Worm (Caenorhabditis elegans) whole organism, young adult: ENCODE measurements around the gene puf-6.

Experiments
- B0019.2 ChIP-seq: fragments of 200-800 bp; sonication (Bioruptor generic); conservative IDR thresholded peaks from 2 replicates; pipeline ENCODE4 v1.3.6; 2022; ENCODE audit warnings: missing genetic modification reagents, missing genetic modification characterization, missing compliant biosample characterization
- B0336.3 ChIP-seq: fragments of 200-800 bp; sonication (Bioruptor generic); IDR thresholded peaks from 2 replicates; pipeline ENCODE4 v1.3.6; 2022; ENCODE audit warnings: missing genetic modification characterization, missing compliant biosample characterization
- D2030.7 ChIP-seq: fragments of 200-800 bp; sonication (Bioruptor generic); IDR thresholded peaks from 2 replicates; pipeline ENCODE4 v1.3.6; 2022; ENCODE audit warnings: missing genetic modification reagents, missing genetic modification characterization, missing compliant biosample characterization
- F23B12.7 ChIP-seq: sonication (generic microtip); optimal IDR thresholded peaks from 2 replicates; lab custom pipeline; 2017; ENCODE audit warnings: missing genetic modification characterization, mild to moderate bottlenecking, missing compliant biosample characterization, antibody characterized with exemption, moderate library complexity; ENCODE audit not compliant: insufficient read depth
- F57C9.4 ChIP-seq: sonication (generic microtip); optimal IDR thresholded peaks from 2 replicates; lab custom pipeline; 2017; ENCODE audit warnings: mild to moderate bottlenecking, missing genetic modification characterization, missing compliant biosample characterization
- K11D2.4 ChIP-seq: fragments of 200-800 bp; sonication (Bioruptor generic); IDR thresholded peaks from 2 replicates; pipeline ENCODE4 v1.3.6; 2022; ENCODE audit warnings: missing genetic modification reagents, missing genetic modification characterization, missing compliant biosample characterization
- T26A5.8 ChIP-seq: sonication (generic microtip); optimal IDR thresholded peaks from 2 replicates; lab custom pipeline; 2016; ENCODE audit warnings: missing genetic modification characterization, missing compliant biosample characterization
- Y53F4B.3 ChIP-seq: fragments of 200-800 bp; sonication (Bioruptor generic); IDR thresholded peaks from 2 replicates; pipeline ENCODE4 v1.3.6; 2022; ENCODE audit warnings: missing genetic modification reagents, missing genetic modification characterization, missing compliant biosample characterization
- Y67H2A.10 ChIP-seq: fragments of 200-800 bp; sonication (Bioruptor generic); conservative IDR thresholded peaks from 2 replicates; pipeline ENCODE4 v1.3.6; 2022; ENCODE audit warnings: missing genetic modification reagents, missing genetic modification characterization, missing compliant biosample characterization
- akir-1 ChIP-seq: fragments of 200-800 bp; sonication (Bioruptor generic); optimal IDR thresholded peaks from 2 replicates; lab custom pipeline; 2018; ENCODE audit warnings: mild to moderate bottlenecking, missing genetic modification characterization, moderate library complexity, missing compliant biosample characterization
- aptf-2 ChIP-seq: fragments of 200-800 bp; sonication (Bioruptor generic); conservative IDR thresholded peaks from 2 replicates; pipeline ENCODE4 v1.3.6; 2022; ENCODE audit warnings: missing genetic modification reagents, missing genetic modification characterization, missing compliant biosample characterization
- aptf-3 ChIP-seq: fragments of 200-800 bp; sonication (Bioruptor generic); IDR thresholded peaks from 2 replicates; pipeline ENCODE4 v1.3.6; 2022; ENCODE audit warnings: missing genetic modification characterization, missing compliant biosample characterization
- attf-5 ChIP-seq: fragments of 200-800 bp; sonication (Bioruptor generic); optimal IDR thresholded peaks from 2 replicates; lab custom pipeline; 2018; ENCODE audit warnings: mild to moderate bottlenecking, missing genetic modification characterization, missing compliant biosample characterization
- cebp-1 ChIP-seq, 2 experiments: fragments of 200-800 bp in 1 of 2; sonication (Bioruptor generic) in 1 of 2; sonication (generic microtip) in 1 of 2; IDR thresholded peaks in 1 of 2; optimal IDR thresholded peaks in 1 of 2; 2 replicates each; pipeline versions ENCODE4 v1.3.6 to Lab custom; 2017 to 2022; ENCODE audit warnings: missing compliant biosample characterization in 2 of 2, missing genetic modification characterization in 2 of 2, mild to moderate bottlenecking in 1 of 2, missing genetic modification reagents in 1 of 2, moderate library complexity in 1 of 2
- ceh-27 ChIP-seq: fragments of 200-800 bp; sonication (Bioruptor generic); optimal IDR thresholded peaks from 2 replicates; lab custom pipeline; 2018; ENCODE audit warnings: mild to moderate bottlenecking, missing genetic modification characterization, moderate library complexity, missing compliant biosample characterization
- ceh-79 ChIP-seq: sonication (generic microtip); optimal IDR thresholded peaks from 2 replicates; lab custom pipeline; 2017; ENCODE audit warnings: mild to moderate bottlenecking, missing genetic modification characterization, missing compliant biosample characterization
- ceh-91 ChIP-seq: fragments of 200-800 bp; sonication (Bioruptor generic); IDR thresholded peaks from 2 replicates; pipeline ENCODE4 v1.3.6; 2022; ENCODE audit warnings: missing genetic modification reagents, missing genetic modification characterization, missing compliant biosample characterization
- egl-44 ChIP-seq: fragments of 200-800 bp; sonication (Bioruptor generic); IDR thresholded peaks from 2 replicates; pipeline ENCODE4 v1.3.6; 2022; ENCODE audit warnings: missing genetic modification reagents, missing genetic modification characterization, missing compliant biosample characterization
- egrh-3 ChIP-seq: fragments of 200-800 bp; sonication (Bioruptor generic); IDR thresholded peaks from 2 replicates; pipeline ENCODE4 v1.3.6; 2022; ENCODE audit warnings: missing genetic modification reagents, missing genetic modification characterization, missing compliant biosample characterization
- ekl-4 ChIP-seq: fragments of 200-800 bp; sonication (Bioruptor generic); IDR thresholded peaks from 2 replicates; pipeline ENCODE4 v1.3.6; 2022; ENCODE audit warnings: missing genetic modification reagents, missing genetic modification characterization, missing compliant biosample characterization
- hlh-12 ChIP-seq: sonication (generic microtip); optimal IDR thresholded peaks from 2 replicates; lab custom pipeline; 2016; ENCODE audit warnings: missing genetic modification characterization, missing compliant biosample characterization
- hmg-20 ChIP-seq: fragments of 200-800 bp; sonication (Bioruptor generic); IDR thresholded peaks from 2 replicates; pipeline ENCODE4 v1.3.6; 2022; ENCODE audit warnings: missing genetic modification reagents, missing genetic modification characterization, missing compliant biosample characterization
- let-607 ChIP-seq, 2 experiments: fragments of 200-800 bp in 1 of 2; sonication (Bioruptor generic) in 1 of 2; sonication (generic microtip) in 1 of 2; optimal IDR thresholded peaks; 2 replicates each; lab custom pipeline; 2016 to 2018; ENCODE audit warnings: mild to moderate bottlenecking in 2 of 2, missing compliant biosample characterization in 2 of 2, missing genetic modification characterization in 2 of 2, moderate library complexity in 2 of 2, missing genotype in 1 of 2
- lin-40 ChIP-seq: sonication (generic microtip); optimal IDR thresholded peaks from 2 replicates; lab custom pipeline; 2016; ENCODE audit warnings: missing genetic modification characterization, mild to moderate bottlenecking, missing compliant biosample characterization, missing genotype, missing genetic modification reagents
- lsl-1 ChIP-seq: fragments of 200-800 bp; sonication (Bioruptor generic); optimal IDR thresholded peaks from 2 replicates; lab custom pipeline; 2018; ENCODE audit warnings: mild to moderate bottlenecking, missing genetic modification characterization, moderate library complexity, missing compliant biosample characterization
- madf-6 ChIP-seq: fragments of 200-800 bp; sonication (Bioruptor generic); IDR thresholded peaks from 2 replicates; pipeline ENCODE4 v1.3.6; 2022; ENCODE audit warnings: missing genetic modification reagents, missing genetic modification characterization, missing compliant biosample characterization
- mcd-1 ChIP-seq: fragments of 200-800 bp; sonication (Bioruptor generic); IDR thresholded peaks from 2 replicates; pipeline ENCODE4 v1.3.6; 2022; ENCODE audit warnings: missing genetic modification reagents, missing genetic modification characterization, missing compliant biosample characterization
- nhr-80 ChIP-seq: sonication (generic microtip); optimal IDR thresholded peaks from 2 replicates; lab custom pipeline; 2016; ENCODE audit warnings: missing genetic modification characterization, missing compliant biosample characterization
- sdz-38 ChIP-seq: sonication (generic microtip); optimal IDR thresholded peaks from 2 replicates; lab custom pipeline; 2016; ENCODE audit warnings: missing genotype, missing genetic modification characterization, missing compliant biosample characterization
- somi-1 ChIP-seq: fragments of 200-800 bp; sonication (Bioruptor generic); optimal IDR thresholded peaks from 2 replicates; lab custom pipeline; 2018; ENCODE audit warnings: mild to moderate bottlenecking, missing genetic modification characterization, missing compliant biosample characterization
- tbp1 ChIP-seq: fragments of 200-800 bp; sonication (Bioruptor generic); optimal IDR thresholded peaks from 2 replicates; lab custom pipeline; 2018; ENCODE audit warnings: mild to moderate bottlenecking, missing genetic modification characterization, missing compliant biosample characterization
- zfh-2 ChIP-seq: fragments of 200-800 bp; sonication (Bioruptor generic); conservative IDR thresholded peaks from 2 replicates; pipeline ENCODE4 v1.3.6; 2022; ENCODE audit warnings: missing genetic modification reagents, missing genetic modification characterization, missing compliant biosample characterization
- zim-3 ChIP-seq: sonication (generic microtip); optimal IDR thresholded peaks from 2 replicates; lab custom pipeline; 2017; ENCODE audit warnings: mild to moderate bottlenecking, missing genetic modification characterization, moderate library complexity, missing compliant biosample characterization
- ztf-18 ChIP-seq: sonication (generic microtip); optimal IDR thresholded peaks from 2 replicates; lab custom pipeline; 2016; ENCODE audit warnings: missing genotype, mild to moderate bottlenecking, missing genetic modification characterization, missing compliant biosample characterization

Gene puf-6

ce11 chrII:13077746-13078145 lies 34.5 kb upstream of the puf-6 start (continued):
- no peak for TF ChIP-seq zim-3 (tag; lab: Kevin White, UChicago)
- no peak for TF ChIP-seq madf-6 (GFP tag; lab: Robert Waterston, UW)
- TF ChIP-seq F23B12.7 (tag; lab: Kevin White, UChicago): no peak
- TF ChIP-seq ztf-18 (tag; lab: Kevin White, UChicago): no peak
- no peak for TF ChIP-seq somi-1 (GFP tag; lab: Kevin White, UChicago)
- TF ChIP-seq aptf-2 (GFP tag; lab: Robert Waterston, UW): 0 out of 2 replicates have a peak, but pooled peaks have one; percentile 32
- no peak for TF ChIP-seq akir-1 (GFP tag; lab: Kevin White, UChicago)
- no peak for TF ChIP-seq Y67H2A.10 (GFP tag; lab: Robert Waterston, UW)

ce11 chrII:13076301-13076916 lies 33.2 kb upstream of the puf-6 start:
- TF ChIP-seq lin-40 (tag; lab: Kevin White, UChicago) (no peak), cebp-1 (GFP tag; IDR thresholded peaks at IDR 0.05; lab: Robert Waterston, UW) (peak; percentile 75; the same call in 1 of the 2 replicates), cebp-1 (tag; optimal IDR thresholded peaks at IDR 0.05; lab: Kevin White, UChicago) (peak; percentile 83), let-607 (tag; optimal IDR thresholded peaks at IDR 0.05; lab: Kevin White, UChicago) (peak in 1 of 2 experiments; percentile 26), F57C9.4 (no peak), B0336.3 (GFP tag; lab: Robert Waterston, UW) (peak; percentile 48; the same call in 1 of the 2 replicates), nhr-80 (tag; lab: Kevin White, UChicago) (peak; percentile 62), tbp1 (GFP tag; lab: Kevin White, UChicago) (peak; percentile 6), attf-5 (GFP tag; lab: Kevin White, UChicago) (peak; percentile 21), aptf-3 (GFP tag; lab: Robert Waterston, UW) (no peak)
- TF ChIP-seq, all 124 proteins: peak for 6

- TF ChIP-seq akir-1 (GFP tag; lab: Kevin White, UChicago) (no peak), aptf-2 (GFP tag; lab: Robert Waterston, UW) (no peak), Y53F4B.3 (GFP tag; lab: Robert Waterston, UW) (no peak), lsl-1 (GFP tag; lab: Kevin White, UChicago) (no peak), D2030.7 (no peak), hmg-20 (GFP tag; lab: Robert Waterston, UW) (no peak), mcd-1 (no peak), hlh-12 (tag; lab: Kevin White, UChicago) (no peak), sdz-38 (tag; lab: Kevin White, UChicago) (no peak), aptf-3 (GFP tag; lab: Robert Waterston, UW) (no peak), ceh-27 (GFP tag; lab: Kevin White, UChicago) (no peak), T26A5.8 (tag; lab: Kevin White, UChicago) (no peak), B0019.2 (GFP tag; lab: Robert Waterston, UW) (no peak)
- TF ChIP-seq, all 124 proteins: peak for 0
Measured at ce11 chrII:13073742-13074141, 30.5 kb upstream of the puf-6 start.

ce11 chrII:13073102-13073501 lies 29.9 kb upstream of the puf-6 start, which contains the start of gene F42G4.5:
Gene F42G4.5, plus strand, starts transcription at chrII:13073480.
- TF ChIP-seq nhr-80 (tag; lab: Kevin White, UChicago) (peak; percentile 93), ekl-4 (no peak)

ce11 chrII:13066777-13067290 lies 23.6 kb upstream of the puf-6 start:
- TF ChIP-seq K11D2.4 (GFP tag; lab: Robert Waterston, UW) (0 out of 2 replicates have a peak, but pooled peaks have one; percentile 36), cebp-1 (GFP tag; IDR thresholded peaks at IDR 0.05; lab: Robert Waterston, UW) (no peak), cebp-1 (tag; optimal IDR thresholded peaks at IDR 0.05; lab: Kevin White, UChicago) (peak; percentile 13), zfh-2 (GFP tag; lab: Robert Waterston, UW) (peak; percentile 94), egrh-3 (GFP tag; lab: Robert Waterston, UW) (peak; percentile 87), ceh-91 (GFP tag; lab: Robert Waterston, UW) (no peak), ceh-79 (tag; lab: Kevin White, UChicago) (no peak), egl-44 (GFP tag; lab: Robert Waterston, UW) (0 out of 2 replicates have a peak, but pooled peaks have one; percentile 19)
